Fruit fly (Drosophila melanogaster): ENCODE results near the gene TfIIEbeta.
A peak's percentile ranks its signal among the peaks of the same experiment; 100 is the strongest.

The TfIIEbeta gene

dm6 chr3L:4288591-4289056 is 1.8 kb downstream of the TfIIEbeta start, which contains the start of gene Hexo1 (continued):
- TF ChIP-seq CG7556 (GFP tag; optimal IDR thresholded peaks at IDR 0.05): peak; percentile 29
- peak; percentile 13 for TF ChIP-seq bab2 (GFP tag; optimal IDR thresholded peaks at IDR 0.05)
- peak; percentile 53 for TF ChIP-seq CG2120 (GFP tag; optimal IDR thresholded peaks at IDR 0.05)
- no peak for TF ChIP-seq sqz (GFP tag; optimal IDR thresholded peaks at IDR 0.05)
- no peak for TF ChIP-seq CG14710 (tag; optimal IDR thresholded peaks at IDR 0.05)
- TF ChIP-seq Dip3 (GFP tag; optimal IDR thresholded peaks at IDR 0.05): no peak
- no peak for TF ChIP-seq NC2β (GFP tag; optimal IDR thresholded peaks at IDR 0.05)
- peak; percentile 40 for TF ChIP-seq CG17359 (tag; optimal IDR thresholded peaks at IDR 0.05)
- no peak for TF ChIP-seq luna (GFP tag; optimal IDR thresholded peaks at IDR 0.05)
- TF ChIP-seq chinmo (GFP tag; IDR thresholded peaks at IDR 0.05; ENCODE audit: partially characterized antibody): 0 out of 4 replicates have a peak, but pooled peaks have one; percentile 47
- no peak for TF ChIP-seq ro (GFP tag; IDR thresholded peaks at IDR 0.05)
- no peak for TF ChIP-seq tin (GFP tag; optimal IDR thresholded peaks at IDR 0.05)
- TF ChIP-seq trh (GFP tag; optimal IDR thresholded peaks at IDR 0.05): no peak
- TF ChIP-seq CG12659 (GFP tag; optimal IDR thresholded peaks at IDR 0.05): peak; percentile 27
- TF ChIP-seq dati (GFP tag; IDR thresholded peaks at IDR 0.05): no peak
- TF ChIP-seq CG15073 (GFP tag; optimal IDR thresholded peaks at IDR 0.05): no peak
- peak in 1 of 2 experiments; percentile 15 for TF ChIP-seq Hr78 (GFP tag; optimal IDR thresholded peaks at IDR 0.05)
- peak; percentile 42 for TF ChIP-seq CG13424 (tag; optimal IDR thresholded peaks at IDR 0.05)
- TF ChIP-seq CG10147 (GFP tag; optimal IDR thresholded peaks at IDR 0.05): peak; percentile 3
- TF ChIP-seq hth (optimal IDR thresholded peaks at IDR 0.05): no peak
- TF ChIP-seq kah (GFP tag; optimal IDR thresholded peaks at IDR 0.05): no peak
- TF ChIP-seq Opbp (GFP tag; IDR thresholded peaks at IDR 0.05; ENCODE audit: partially characterized antibody): no peak
- 0 out of 3 replicates have a peak, but pooled peaks have one; percentile 22 for TF ChIP-seq CG6791 (GFP tag; IDR thresholded peaks at IDR 0.05; ENCODE audit: partially characterized antibody)
- TF ChIP-seq NfI (GFP tag; optimal IDR thresholded peaks at IDR 0.05): peak; percentile 6
- TF ChIP-seq CG3838 (GFP tag; optimal IDR thresholded peaks at IDR 0.05): no peak
- no peak for TF ChIP-seq tgo (GFP tag; IDR thresholded peaks at IDR 0.05)
- no peak for TF ChIP-seq BEAF-32 (GFP tag; optimal IDR thresholded peaks at IDR 0.05)
- no peak for TF ChIP-seq bbx (GFP tag; IDR thresholded peaks at IDR 0.05; ENCODE audit: partially characterized antibody)
- no peak for TF ChIP-seq Sry-β (GFP tag; optimal IDR thresholded peaks at IDR 0.05)
- no peak for TF ChIP-seq hb (GFP tag; IDR thresholded peaks at IDR 0.05; ENCODE audit: partially characterized antibody)
- TF ChIP-seq CG12769 (tag; optimal IDR thresholded peaks at IDR 0.05): peak; percentile 12
- TF ChIP-seq br (optimal IDR thresholded peaks at IDR 0.05): no peak
- TF ChIP-seq CG16779 (GFP tag; IDR thresholded peaks at IDR 0.05): no peak
- no peak for TF ChIP-seq CG12155 (GFP tag; optimal IDR thresholded peaks at IDR 0.05)
- no peak for TF ChIP-seq tap (tag; optimal IDR thresholded peaks at IDR 0.05)
- TF ChIP-seq Asciz (GFP tag; optimal IDR thresholded peaks at IDR 0.05): no peak
- no peak for TF ChIP-seq gce (GFP tag; IDR thresholded peaks at IDR 0.05)
- no peak for TF ChIP-seq corto (GFP tag; optimal IDR thresholded peaks at IDR 0.05)
- TF ChIP-seq Dek (tag; optimal IDR thresholded peaks at IDR 0.05): no peak
- no peak for TF ChIP-seq mirr (GFP tag; optimal IDR thresholded peaks at IDR 0.05)
- TF ChIP-seq CG10979 (tag; optimal IDR thresholded peaks at IDR 0.05): peak; percentile 21
- TF ChIP-seq zfh1 (GFP tag; IDR thresholded peaks at IDR 0.05): no peak
- peak; percentile 65 for TF ChIP-seq CG15269 (tag; optimal IDR thresholded peaks at IDR 0.05)
- no peak for TF ChIP-seq ara (GFP tag; IDR thresholded peaks at IDR 0.05)
- no peak for TF ChIP-seq dm (GFP tag; optimal IDR thresholded peaks at IDR 0.05)
- TF ChIP-seq nerfin-2 (GFP tag; IDR thresholded peaks at IDR 0.05; ENCODE audit: partially characterized antibody): no peak
- 0 out of 3 replicates have a peak, but pooled peaks have one; percentile 40 for TF ChIP-seq CG11695 (GFP tag; IDR thresholded peaks at IDR 0.05)
- no peak for TF ChIP-seq croc (GFP tag; conservative IDR thresholded peaks at IDR 0.05)
- TF ChIP-seq CG8290 (GFP tag; optimal IDR thresholded peaks at IDR 0.05): no peak
- TF ChIP-seq CG8290 (tag; optimal IDR thresholded peaks at IDR 0.05): peak in 1 of 2 experiments; percentile 51
- TF ChIP-seq sens (GFP tag): peak; percentile 21
